Fruit fly (Drosophila melanogaster) whole organism, embryonic: ENCODE measurements around the gene Orc2.

ENCODE experiments used
- BEAF-32 ChIP-seq: fragments of 200-800 bp; sonication (Bioruptor generic); optimal IDR thresholded peaks from 3 replicates; lab custom pipeline; 2017; ENCODE audit warnings: missing biosample characterization, missing genetic modification characterization, mild to moderate bottlenecking, moderate library complexity, missing genetic modification reagents
- Blimp-1 ChIP-seq: fragments of 200-800 bp; sonication (Bioruptor generic); optimal IDR thresholded peaks from 3 replicates; lab custom pipeline; 2018; ENCODE audit warnings: missing biosample characterization, missing genetic modification characterization, mild to moderate bottlenecking, moderate library complexity, missing genetic modification reagents
- CG10543 ChIP-seq: fragments of 200-800 bp; sonication (Bioruptor generic); optimal IDR thresholded peaks from 3 replicates; lab custom pipeline; 2017; ENCODE audit warnings: missing biosample characterization, mild to moderate bottlenecking, missing genetic modification characterization, moderate library complexity
- CG11085 ChIP-seq: fragments of 200-800 bp; sonication (Bioruptor generic); IDR thresholded peaks from 2 replicates; pipeline ENCODE4 v1.3.6; 2022; ENCODE audit warnings: missing biosample characterization, missing genetic modification characterization
- CG12071 ChIP-seq: fragments of 200-800 bp; sonication (Bioruptor generic); optimal IDR thresholded peaks from 3 replicates; lab custom pipeline; 2018; ENCODE audit warnings: missing biosample characterization, mild to moderate bottlenecking, missing genetic modification characterization
- CG12769 ChIP-seq: fragments of 200-800 bp; sonication (Bioruptor generic); optimal IDR thresholded peaks from 2 replicates; lab custom pipeline; 2019; ENCODE audit warnings: missing biosample characterization, mild to moderate bottlenecking, missing genetic modification characterization, moderate library complexity
- CG13775 ChIP-seq: fragments of 200-800 bp; sonication (Bioruptor generic); optimal IDR thresholded peaks from 3 replicates; lab custom pipeline; 2017; ENCODE audit warnings: missing biosample characterization, mild to moderate bottlenecking, missing genetic modification characterization
- CG13894 ChIP-seq: fragments of 200-800 bp; sonication (Bioruptor generic); optimal IDR thresholded peaks from 3 replicates; lab custom pipeline; 2018; ENCODE audit warnings: missing biosample characterization, mild to moderate bottlenecking, missing genetic modification characterization, moderate library complexity
- CG1832 ChIP-seq: fragments of 200-800 bp; sonication (Bioruptor generic); optimal IDR thresholded peaks from 2 replicates; lab custom pipeline; 2017; ENCODE audit warnings: missing biosample characterization, mild to moderate bottlenecking, missing genetic modification characterization, inconsistent platforms
- CG18476 ChIP-seq: fragments of 200-800 bp; sonication (Bioruptor generic); optimal IDR thresholded peaks from 2 replicates; lab custom pipeline; 2016; ENCODE audit warnings: missing biosample characterization, mild to moderate bottlenecking, missing genetic modification characterization
- CG2116 ChIP-seq: fragments of 200-800 bp; sonication (Bioruptor generic); optimal IDR thresholded peaks from 3 replicates; lab custom pipeline; 2018; ENCODE audit warnings: missing biosample characterization, mild to moderate bottlenecking, missing genetic modification characterization
- CG2129 ChIP-seq: fragments of 200-800 bp; sonication (Bioruptor generic); IDR thresholded peaks from 2 replicates; pipeline ENCODE4 v1.3.6; 2022; ENCODE audit warnings: missing biosample characterization, missing genetic modification characterization; ENCODE audit not compliant: partially characterized antibody
- CG31441 ChIP-seq: fragments of 200-800 bp; sonication (Bioruptor generic); IDR thresholded peaks from 2 replicates; pipeline ENCODE4 v1.3.6; 2022; ENCODE audit warnings: missing biosample characterization, missing genetic modification characterization
- CG34422 ChIP-seq: fragments of 200-800 bp; sonication (Bioruptor generic); IDR thresholded peaks from 3 replicates; pipeline ENCODE4 v1.3.6; 2022; ENCODE audit warnings: missing biosample characterization, missing genetic modification characterization
- CG4282 ChIP-seq: fragments of 200-800 bp; sonication (Bioruptor generic); optimal IDR thresholded peaks from 2 replicates; lab custom pipeline; 2016; ENCODE audit warnings: missing biosample characterization, missing genetic modification characterization
- CG4707 ChIP-seq: fragments of 200-800 bp; sonication (Bioruptor generic); optimal IDR thresholded peaks from 2 replicates; lab custom pipeline; 2018; ENCODE audit warnings: missing biosample characterization, mild to moderate bottlenecking, missing genetic modification characterization, moderate library complexity
- CG7786 ChIP-seq: fragments of 200-800 bp; sonication (Bioruptor generic); optimal IDR thresholded peaks from 2 replicates; lab custom pipeline; 2016; ENCODE audit warnings: missing biosample characterization, missing genetic modification characterization
- CG8281 ChIP-seq: fragments of 200-800 bp; sonication (Bioruptor generic); optimal IDR thresholded peaks from 2 replicates; lab custom pipeline; 2018; ENCODE audit warnings: missing biosample characterization, mild to moderate bottlenecking, missing genetic modification characterization, moderate library complexity
- Dref ChIP-seq: fragments of 200-800 bp; sonication (Bioruptor generic); IDR thresholded peaks from 2 replicates; pipeline ENCODE4 v1.3.6; 2022; ENCODE audit warnings: missing biosample characterization, missing genetic modification characterization
- Ets65A ChIP-seq: fragments of 200-800 bp; sonication (Bioruptor generic); peaks from one replicate; lab custom pipeline; 2016; ENCODE audit warnings: missing biosample characterization, missing genetic modification characterization
- Fer1 ChIP-seq: fragments of 200-800 bp; sonication (Bioruptor generic); optimal IDR thresholded peaks from 2 replicates; lab custom pipeline; 2017; ENCODE audit warnings: missing biosample characterization, mild to moderate bottlenecking, missing genetic modification characterization
- GATAe ChIP-seq: fragments of 200-800 bp; sonication (Bioruptor generic); conservative IDR thresholded peaks from 2 replicates; pipeline ENCODE4 v1.3.6; 2022; ENCODE audit warnings: missing biosample characterization, missing genetic modification characterization
- Gsc ChIP-seq: fragments of 200-800 bp; sonication (Bioruptor generic); IDR thresholded peaks from 2 replicates; pipeline ENCODE4 v1.3.6; 2022; ENCODE audit warnings: missing biosample characterization, missing genetic modification characterization
- H15 ChIP-seq: fragments of 200-800 bp; sonication (Bioruptor generic); IDR thresholded peaks from 3 replicates; pipeline ENCODE4 v1.3.6; 2022; ENCODE audit warnings: missing biosample characterization, missing genetic modification characterization
- Lhr ChIP-seq: fragments of 200-800 bp; sonication (Bioruptor generic); optimal IDR thresholded peaks from 3 replicates; lab custom pipeline; 2017; ENCODE audit warnings: mild to moderate bottlenecking, missing biosample characterization, missing genetic modification reagents, missing genetic modification characterization
- Lpt ChIP-seq: fragments of >200 bp; optimal IDR thresholded peaks from 2 replicates; lab custom pipeline; 2018; ENCODE audit warnings: missing biosample characterization, missing genetic modification characterization
- MTF-1 ChIP-seq: fragments of 200-800 bp; sonication (Bioruptor generic); optimal IDR thresholded peaks from 2 replicates; lab custom pipeline; 2018; ENCODE audit warnings: missing biosample characterization, mild to moderate bottlenecking, missing genetic modification characterization, borderline replicate concordance
- NfI ChIP-seq: fragments of 200-800 bp; sonication (Bioruptor generic); optimal IDR thresholded peaks from 3 replicates; lab custom pipeline; 2018; ENCODE audit warnings: missing biosample characterization, mild to moderate bottlenecking, missing genetic modification characterization, moderate library complexity
- Opbp ChIP-seq: fragments of 200-800 bp; sonication (Bioruptor generic); IDR thresholded peaks from 3 replicates; pipeline ENCODE4 v1.3.6; 2022; ENCODE audit warnings: missing biosample characterization, missing genetic modification characterization; ENCODE audit not compliant: partially characterized antibody
- PHDP ChIP-seq: fragments of 200-800 bp; sonication (Bioruptor generic); optimal IDR thresholded peaks from 3 replicates; lab custom pipeline; 2018; ENCODE audit warnings: missing biosample characterization, mild to moderate bottlenecking, missing genetic modification characterization, moderate library complexity
- Ssrp ChIP-seq: fragments of 200-800 bp; sonication (Bioruptor generic); optimal IDR thresholded peaks from 2 replicates; lab custom pipeline; 2018; ENCODE audit warnings: missing biosample characterization, mild to moderate bottlenecking, missing genetic modification characterization, moderate library complexity
- ash1 ChIP-seq: fragments of 200-800 bp; sonication (Bioruptor generic); optimal IDR thresholded peaks from 2 replicates; lab custom pipeline; 2018; ENCODE audit warnings: missing biosample characterization, mild to moderate bottlenecking, missing genetic modification characterization
- bcd ChIP-seq: fragments of 200-800 bp; sonication (Bioruptor generic); optimal IDR thresholded peaks from 2 replicates; lab custom pipeline; 2017; ENCODE audit warnings: missing biosample characterization, mild to moderate bottlenecking, missing genetic modification characterization
- chinmo ChIP-seq: fragments of 200-800 bp; sonication (Bioruptor generic); IDR thresholded peaks from 4 replicates; pipeline ENCODE4 v1.3.6; 2022; ENCODE audit warnings: missing biosample characterization, missing genetic modification characterization; ENCODE audit not compliant: partially characterized antibody
- ci ChIP-seq: fragments of 200-800 bp; sonication (Bioruptor generic); IDR thresholded peaks from 3 replicates; pipeline ENCODE4 v1.3.6; 2022; ENCODE audit warnings: missing biosample characterization, missing genetic modification characterization
- da ChIP-seq: fragments of 200-800 bp; sonication (Bioruptor generic); optimal IDR thresholded peaks from 2 replicates; lab custom pipeline; 2016; ENCODE audit warnings: missing biosample characterization, missing genetic modification characterization
- fd3F ChIP-seq: fragments of 200-800 bp; sonication (Bioruptor generic); optimal IDR thresholded peaks from 2 replicates; lab custom pipeline; 2018; ENCODE audit warnings: missing biosample characterization, mild to moderate bottlenecking, missing genetic modification characterization, moderate library complexity
- fd96Cb ChIP-seq: fragments of 200-800 bp; sonication (Bioruptor generic); optimal IDR thresholded peaks from 2 replicates; lab custom pipeline; 2018; ENCODE audit warnings: missing biosample characterization, mild to moderate bottlenecking, missing genetic modification characterization, moderate library complexity
- ftz-f1 ChIP-seq: fragments of 200-800 bp; sonication (Bioruptor generic); optimal IDR thresholded peaks from 2 replicates; lab custom pipeline; 2016; ENCODE audit warnings: missing biosample characterization, missing genetic modification characterization
- gcm ChIP-seq: fragments of 200-800 bp; sonication (Bioruptor generic); optimal IDR thresholded peaks from 2 replicates; lab custom pipeline; 2019; ENCODE audit warnings: missing biosample characterization, mild to moderate bottlenecking, missing genetic modification characterization, moderate library complexity
- gem ChIP-seq: fragments of 200-800 bp; sonication (Bioruptor generic); optimal IDR thresholded peaks from 2 replicates; lab custom pipeline; 2019; ENCODE audit warnings: missing biosample characterization, mild to moderate bottlenecking, missing genetic modification characterization, moderate library complexity
- hb ChIP-seq: fragments of 200-800 bp; sonication (Bioruptor generic); IDR thresholded peaks from 3 replicates; pipeline ENCODE4 v1.3.6; 2022; ENCODE audit warnings: missing biosample characterization, missing genetic modification characterization; ENCODE audit not compliant: partially characterized antibody
- ind ChIP-seq: fragments of 200-800 bp; sonication (Bioruptor generic); optimal IDR thresholded peaks from 3 replicates; lab custom pipeline; 2016; ENCODE audit warnings: missing biosample characterization, missing genetic modification characterization
- rib ChIP-seq: fragments of 200-800 bp; sonication (Bioruptor generic); IDR thresholded peaks from 2 replicates; pipeline ENCODE4 v1.3.6; 2022; ENCODE audit warnings: missing biosample characterization, missing genetic modification characterization
- sd ChIP-seq: fragments of 200-800 bp; sonication (Bioruptor generic); optimal IDR thresholded peaks from 3 replicates; lab custom pipeline; 2018; ENCODE audit warnings: missing biosample characterization, mild to moderate bottlenecking, missing genetic modification characterization, moderate library complexity
- sens ChIP-seq: fragments of 200-800 bp; sonication (Bioruptor generic); peaks from one replicate; lab custom pipeline; 2016; ENCODE audit warnings: missing biosample characterization, missing genetic modification characterization
- sim ChIP-seq: fragments of 200-800 bp; sonication (Bioruptor generic); IDR thresholded peaks from 2 replicates; pipeline ENCODE4 v1.3.6; 2022; ENCODE audit warnings: missing biosample characterization, missing genetic modification characterization
- slbo ChIP-seq: fragments of 200-800 bp; sonication (Bioruptor generic); IDR thresholded peaks from 2 replicates; pipeline ENCODE4 v1.3.6; 2022; ENCODE audit warnings: missing biosample characterization, missing genetic modification characterization
- sob ChIP-seq: fragments of 200-800 bp; sonication (Bioruptor generic); IDR thresholded peaks from 2 replicates; pipeline ENCODE4 v1.3.6; 2022; ENCODE audit warnings: missing biosample characterization, missing genetic modification characterization
- tgo ChIP-seq: fragments of 200-800 bp; sonication (Bioruptor generic); IDR thresholded peaks from 3 replicates; pipeline ENCODE4 v1.3.6; 2022; ENCODE audit warnings: missing biosample characterization, missing genetic modification characterization
- tll ChIP-seq, 2 experiments: fragments of 200-800 bp in 1 of 2; fragments of >200 bp in 1 of 2; sonication (Bioruptor generic) in 1 of 2; optimal IDR thresholded peaks; 2 replicates each; lab custom pipeline; 2017 to 2019; ENCODE audit warnings: missing biosample characterization in 2 of 2, missing genetic modification characterization in 2 of 2, mild to moderate bottlenecking in 1 of 2, moderate library complexity in 1 of 2

Orc2 gene

DNA sequence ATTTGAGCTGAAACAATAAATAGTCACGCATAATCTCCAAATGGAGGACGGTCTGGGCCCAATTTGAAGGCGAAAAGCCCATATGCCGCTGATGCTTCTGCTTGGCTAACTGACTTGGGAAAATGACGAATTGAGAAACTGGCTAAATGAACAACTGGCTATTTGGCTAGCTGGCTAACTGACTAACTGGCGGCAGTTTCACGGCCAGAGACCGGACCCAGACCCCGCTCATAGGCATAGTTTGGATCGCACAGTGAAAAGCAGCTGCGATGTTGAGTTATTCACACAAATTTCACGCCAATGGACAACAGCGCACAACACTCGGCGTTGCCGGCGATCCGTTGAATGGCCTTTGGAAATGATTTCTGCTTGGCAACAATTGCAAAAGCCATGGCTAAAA, 33.9 kb downstream of the Orc2 start:
- TF ChIP-seq CG4707 (no peak), CG13894 (peak; percentile 3), Gsc (no peak), fd96Cb (tag; lab: Kevin White, UChicago) (no peak), gem (tag; lab: Kevin White, UChicago) (no peak), CG7786 (no peak), hb (GFP tag; lab: Robert Waterston, UW) (no peak), tgo (GFP tag; lab: Robert Waterston, UW) (no peak), sob (GFP tag; lab: Robert Waterston, UW) (0 out of 2 replicates have a peak, but pooled peaks have one; percentile 13), Dref (no peak), bcd (GFP tag; lab: Kevin White, UChicago) (no peak), CG34422 (GFP tag; lab: Robert Waterston, UW) (no peak), CG4282 (GFP tag; lab: Kevin White, UChicago) (no peak), Ets65A (no peak), CG31441 (no peak), sens (GFP tag; lab: Kevin White, UChicago) (peak; percentile 41), Lpt (no peak), ind (GFP tag; lab: Kevin White, UChicago) (no peak), CG18476 (GFP tag; lab: Kevin White, UChicago) (no peak), slbo (GFP tag; lab: Robert Waterston, UW) (no peak), sim (no peak), da (no peak), CG10543 (GFP tag; lab: Kevin White, UChicago) (peak; percentile 58), Lhr (GFP tag; lab: Kevin White, UChicago) (no peak), ash1 (GFP tag; lab: Kevin White, UChicago) (no peak), CG11085 (GFP tag; lab: Robert Waterston, UW) (no peak), chinmo (GFP tag; lab: Robert Waterston, UW) (peak; percentile 81; the same call in 3 of the 4 replicates), CG2129 (no peak), PHDP (no peak), Blimp-1 (GFP tag; lab: Kevin White, UChicago) (no peak), H15 (GFP tag; lab: Robert Waterston, UW) (no peak), CG12769 (tag; lab: Kevin White, UChicago) (peak; percentile 77), ci (GFP tag; lab: Robert Waterston, UW) (0 out of 3 replicates have a peak, but pooled peaks have one; percentile 28), CG2116 (GFP tag; lab: Kevin White, UChicago) (no peak), CG1832 (GFP tag; lab: Kevin White, UChicago) (no peak), NfI (GFP tag; lab: Kevin White, UChicago) (no peak), MTF-1 (no peak), fd3F (GFP tag; lab: Kevin White, UChicago) (no peak), ftz-f1 (GFP tag; lab: Kevin White, UChicago) (peak; percentile 60), CG12071 (GFP tag; lab: Kevin White, UChicago) (no peak), GATAe (GFP tag; lab: Robert Waterston, UW) (no peak), CG8281 (peak; percentile 99), sd (tag; lab: Kevin White, UChicago) (peak; percentile 63), Fer1 (no peak), tll (GFP tag; optimal IDR thresholded peaks at IDR 0.05; lab: Kevin White, UChicago) (no peak), Opbp (GFP tag; lab: Robert Waterston, UW) (no peak), BEAF-32 (GFP tag; lab: Kevin White, UChicago) (no peak), gcm (no peak), CG13775 (no peak), rib (0 out of 2 replicates have a peak, but pooled peaks have one; percentile 59), Ssrp (tag; lab: Kevin White, UChicago) (no peak)
